Fruit fly (Drosophila melanogaster): ENCODE measurements around the gene RSG7.

dm6 chrX:16833097-16833496 is 11.1 kb downstream of the RSG7 start:
- TF ChIP-seq usp (GFP tag; optimal IDR thresholded peaks at IDR 0.05): no peak
- no peak for TF ChIP-seq psq (optimal IDR thresholded peaks at IDR 0.05)
- TF ChIP-seq CG8478 (optimal IDR thresholded peaks at IDR 0.05): no peak
- no peak for TF ChIP-seq pan (optimal IDR thresholded peaks at IDR 0.05)
- TF ChIP-seq EcR (GFP tag; optimal IDR thresholded peaks at IDR 0.05): no peak
